Worm (Caenorhabditis elegans) whole organism, L3 larva: ENCODE measurements around the gene npax-4.

ENCODE experiments used
- ama-1 ChIP-seq: fragments of 150-350 bp; optimal IDR thresholded peaks from 2 replicates; lab custom pipeline; 2018
- ceh-28 ChIP-seq: fragments of 150-350 bp; optimal IDR thresholded peaks from 2 replicates; lab custom pipeline; 2014; ENCODE audit warnings: missing biosample characterization, missing genetic modification reagents, missing genetic modification characterization
- daf-12 ChIP-seq: fragments of 150-350 bp; optimal IDR thresholded peaks from 2 replicates; lab custom pipeline; 2014; ENCODE audit warnings: missing biosample characterization, missing genetic modification reagents, missing genetic modification characterization
- nhr-11 ChIP-seq: fragments of 150-350 bp; optimal IDR thresholded peaks from 2 replicates; lab custom pipeline; 2014; ENCODE audit warnings: missing biosample characterization, missing genetic modification characterization
- nhr-12 ChIP-seq: fragments of 150-350 bp; optimal IDR thresholded peaks from 2 replicates; lab custom pipeline; 2014; ENCODE audit warnings: missing biosample characterization, missing genetic modification characterization
- nhr-25 ChIP-seq: sonication (generic microtip); optimal IDR thresholded peaks from 2 replicates; lab custom pipeline; 2017; ENCODE audit warnings: missing biosample characterization, missing genetic modification characterization
- nhr-28 ChIP-seq: fragments of 150-350 bp; optimal IDR thresholded peaks from 2 replicates; lab custom pipeline; 2014; ENCODE audit warnings: missing biosample characterization, missing genetic modification characterization
- nhr-76 ChIP-seq: fragments of 150-350 bp; sonication (generic microtip); optimal IDR thresholded peaks from 5 replicates; lab custom pipeline; 2014; ENCODE audit warnings: missing biosample characterization, missing genetic modification characterization
- nhr-77 ChIP-seq: fragments of 150-350 bp; optimal IDR thresholded peaks from 2 replicates; lab custom pipeline; 2014; ENCODE audit warnings: missing biosample characterization, missing genetic modification characterization
- pqm-1 ChIP-seq: fragments of 150-350 bp; optimal IDR thresholded peaks from 2 replicates; lab custom pipeline; 2017; ENCODE audit warnings: missing biosample characterization, missing genetic modification characterization, inconsistent platforms
- snpc-4 ChIP-seq: fragments of 150-350 bp; optimal IDR thresholded peaks from 2 replicates; lab custom pipeline; 2014; ENCODE audit warnings: missing biosample characterization, missing genetic modification characterization
- unc-39 ChIP-seq: sonication (generic microtip); optimal IDR thresholded peaks from 4 replicates; lab custom pipeline; 2017; ENCODE audit warnings: missing biosample characterization, missing genetic modification characterization
- zag-1 ChIP-seq: fragments of 150-350 bp; optimal IDR thresholded peaks from 2 replicates; lab custom pipeline; 2014; ENCODE audit warnings: missing biosample characterization, missing genetic modification characterization

- TF ChIP-seq nhr-77 (no peak), ama-1 (lab: Kevin White, UChicago) (no peak), unc-39 (tag; lab: Kevin White, UChicago) (no peak), nhr-28 (tag; lab: Kevin White, UChicago) (no peak), nhr-76 (no peak), pqm-1 (no peak), nhr-12 (tag; lab: Kevin White, UChicago) (no peak), nhr-11 (tag; lab: Kevin White, UChicago) (no peak), snpc-4 (tag; lab: Kevin White, UChicago) (no peak), ceh-28 (no peak), nhr-25 (tag; lab: Kevin White, UChicago) (no peak), zag-1 (tag; lab: Kevin White, UChicago) (no peak), daf-12 (tag; lab: Kevin White, UChicago) (no peak)
Measured at ce11 chrIV:8864672-8865071, 15.0 kb downstream of the npax-4 start.
